Worm (Caenorhabditis elegans) whole organism, L3 larva: ENCODE results near the gene H01G02.1.

Source experiments
- ZK546.5 ChIP-seq: sonication (generic microtip); optimal IDR thresholded peaks from 2 replicates; lab custom pipeline; 2017; ENCODE audit warnings: missing biosample characterization, missing genetic modification characterization
- ama-1 ChIP-seq: fragments of 150-350 bp; optimal IDR thresholded peaks from 2 replicates; lab custom pipeline; 2018
- ceh-82 ChIP-seq: fragments of 150-350 bp; optimal IDR thresholded peaks from 2 replicates; lab custom pipeline; 2014; ENCODE audit warnings: missing biosample characterization, missing genetic modification characterization
- elt-1 ChIP-seq: fragments of 150-350 bp; optimal IDR thresholded peaks from 2 replicates; lab custom pipeline; 2014; ENCODE audit warnings: missing biosample characterization, missing genetic modification characterization
- fkh-10 ChIP-seq: sonication (generic microtip); optimal IDR thresholded peaks from 2 replicates; lab custom pipeline; 2017; ENCODE audit warnings: missing biosample characterization, missing genetic modification reagents, missing genetic modification characterization
- fos-1 ChIP-seq: fragments of 150-350 bp; optimal IDR thresholded peaks from 2 replicates; lab custom pipeline; 2014; ENCODE audit warnings: missing biosample characterization, missing genetic modification characterization
- nhr-12 ChIP-seq: fragments of 150-350 bp; optimal IDR thresholded peaks from 2 replicates; lab custom pipeline; 2014; ENCODE audit warnings: missing biosample characterization, missing genetic modification characterization
- pqm-1 ChIP-seq: fragments of 150-350 bp; optimal IDR thresholded peaks from 2 replicates; lab custom pipeline; 2017; ENCODE audit warnings: missing biosample characterization, missing genetic modification characterization, inconsistent platforms
- skn-1 ChIP-seq: fragments of 150-350 bp; optimal IDR thresholded peaks from 2 replicates; lab custom pipeline; 2014; ENCODE audit warnings: missing biosample characterization, missing genetic modification characterization
- unc-39 ChIP-seq: sonication (generic microtip); optimal IDR thresholded peaks from 4 replicates; lab custom pipeline; 2017; ENCODE audit warnings: missing biosample characterization, missing genetic modification characterization
- unc-62 ChIP-seq: fragments of 150-350 bp; sonication (generic microtip); optimal IDR thresholded peaks from 4 replicates; lab custom pipeline; 2014; ENCODE audit warnings: missing biosample characterization, missing genetic modification reagents, missing genetic modification characterization

ce11 chrIV:11820067-11820913 lies 16.3 kb upstream of the H01G02.1 start:
- TF ChIP-seq ZK546.5 (tag; lab: Kevin White, UChicago) (no peak), pqm-1 (tag; lab: Kevin White, UChicago) (no peak), skn-1 (tag; lab: Kevin White, UChicago) (no peak), fkh-10 (GFP tag; lab: Kevin White, UChicago) (no peak), unc-62 (GFP tag; lab: Kevin White, UChicago) (no peak), ceh-82 (tag; lab: Kevin White, UChicago) (no peak), nhr-12 (tag; lab: Kevin White, UChicago) (no peak), fos-1 (tag; lab: Kevin White, UChicago) (no peak), ama-1 (lab: Kevin White, UChicago) (peak; percentile 88), unc-39 (no peak), elt-1 (tag; lab: Kevin White, UChicago) (no peak)
